Worm (Caenorhabditis elegans) whole organism, L3 larva: Measurements from ENCODE around the gene srsx-9.

Experiments used
- ZK546.5 ChIP-seq: sonication (generic microtip); optimal IDR thresholded peaks from 2 replicates; lab custom pipeline; 2017; ENCODE audit warnings: missing biosample characterization, missing genetic modification characterization
- aly-2 ChIP-seq: fragments of 150-350 bp; optimal IDR thresholded peaks from 2 replicates; lab custom pipeline; 2014; ENCODE audit warnings: missing biosample characterization, missing genetic modification characterization
- ama-1 ChIP-seq: fragments of 150-350 bp; optimal IDR thresholded peaks from 2 replicates; lab custom pipeline; 2018
- ceh-16 ChIP-seq: sonication (generic microtip); optimal IDR thresholded peaks from 2 replicates; lab custom pipeline; 2017; ENCODE audit warnings: missing biosample characterization, missing genetic modification characterization
- ceh-9 ChIP-seq: sonication (generic microtip); optimal IDR thresholded peaks from 2 replicates; lab custom pipeline; 2018; ENCODE audit warnings: missing biosample characterization, missing genetic modification characterization
- daf-12 ChIP-seq: fragments of 150-350 bp; optimal IDR thresholded peaks from 2 replicates; lab custom pipeline; 2014; ENCODE audit warnings: missing biosample characterization, missing genetic modification reagents, missing genetic modification characterization
- egl-27 ChIP-seq: sonication (generic microtip); optimal IDR thresholded peaks from 4 replicates; lab custom pipeline; 2017; ENCODE audit warnings: missing biosample characterization, missing genetic modification reagents, missing genetic modification characterization
- egl-5 ChIP-seq: fragments of 150-350 bp; optimal IDR thresholded peaks from 2 replicates; lab custom pipeline; 2017; ENCODE audit warnings: missing biosample characterization, missing genetic modification reagents, missing genetic modification characterization, inconsistent platforms
- eor-1 ChIP-seq, 2 experiments: fragments of 150-350 bp; optimal IDR thresholded peaks; 2 replicates each; lab custom pipeline; 2014 to 2018; ENCODE audit warnings: missing biosample characterization in 2 of 2, missing genetic modification characterization in 2 of 2
- jun-1 ChIP-seq: fragments of 150-350 bp; optimal IDR thresholded peaks from 2 replicates; lab custom pipeline; 2014; ENCODE audit warnings: missing biosample characterization, missing genetic modification reagents, missing genetic modification characterization
- lin-15B ChIP-seq: fragments of 150-350 bp; optimal IDR thresholded peaks from 2 replicates; lab custom pipeline; 2014; ENCODE audit warnings: missing biosample characterization, missing genetic modification characterization
- lin-39 ChIP-seq: fragments of 150-350 bp; optimal IDR thresholded peaks from 2 replicates; lab custom pipeline; 2018; ENCODE audit warnings: missing biosample characterization, missing genetic modification reagents, missing genetic modification characterization
- lsy-12 ChIP-seq: sonication (generic microtip); optimal IDR thresholded peaks from 2 replicates; lab custom pipeline; 2016; ENCODE audit warnings: mild to moderate bottlenecking, missing genetic modification characterization, missing compliant biosample characterization
- mdl-1 ChIP-seq: fragments of 150-350 bp; optimal IDR thresholded peaks from 2 replicates; lab custom pipeline; 2014; ENCODE audit warnings: missing biosample characterization, missing genetic modification characterization
- mml-1 ChIP-seq: fragments of 150-350 bp; sonication (generic microtip); optimal IDR thresholded peaks from 3 replicates; lab custom pipeline; 2014; ENCODE audit warnings: missing biosample characterization, missing genetic modification characterization
- nhr-11 ChIP-seq: fragments of 150-350 bp; optimal IDR thresholded peaks from 2 replicates; lab custom pipeline; 2014; ENCODE audit warnings: missing biosample characterization, missing genetic modification characterization
- nhr-12 ChIP-seq: fragments of 150-350 bp; optimal IDR thresholded peaks from 2 replicates; lab custom pipeline; 2014; ENCODE audit warnings: missing biosample characterization, missing genetic modification characterization
- nhr-23 ChIP-seq: fragments of 150-350 bp; optimal IDR thresholded peaks from 2 replicates; lab custom pipeline; 2014; ENCODE audit warnings: missing biosample characterization, missing genetic modification reagents, missing genetic modification characterization
- nhr-28 ChIP-seq: fragments of 150-350 bp; optimal IDR thresholded peaks from 2 replicates; lab custom pipeline; 2014; ENCODE audit warnings: missing biosample characterization, missing genetic modification characterization
- nhr-43 ChIP-seq: sonication (generic microtip); optimal IDR thresholded peaks from 2 replicates; lab custom pipeline; 2016; ENCODE audit warnings: mild to moderate bottlenecking, missing genetic modification characterization, missing compliant biosample characterization; ENCODE audit not compliant: poor library complexity, severe bottlenecking
- nhr-67 ChIP-seq: fragments of 150-350 bp; optimal IDR thresholded peaks from 2 replicates; lab custom pipeline; 2014; ENCODE audit warnings: missing biosample characterization, missing genetic modification characterization
- nhr-76 ChIP-seq: fragments of 150-350 bp; sonication (generic microtip); optimal IDR thresholded peaks from 5 replicates; lab custom pipeline; 2014; ENCODE audit warnings: missing biosample characterization, missing genetic modification characterization
- pha-4 ChIP-seq: fragments of 150-350 bp; optimal IDR thresholded peaks from 2 replicates; lab custom pipeline; 2014; ENCODE audit warnings: missing biosample characterization, missing genetic modification reagents, missing genetic modification characterization
- pqm-1 ChIP-seq: fragments of 150-350 bp; optimal IDR thresholded peaks from 2 replicates; lab custom pipeline; 2017; ENCODE audit warnings: missing biosample characterization, missing genetic modification characterization, inconsistent platforms
- sea-2 ChIP-seq: fragments of 150-350 bp; sonication (generic microtip); optimal IDR thresholded peaks from 4 replicates; lab custom pipeline; 2014; ENCODE audit warnings: missing biosample characterization, missing genetic modification reagents, missing genetic modification characterization
- skn-1 ChIP-seq: fragments of 150-350 bp; optimal IDR thresholded peaks from 2 replicates; lab custom pipeline; 2014; ENCODE audit warnings: missing biosample characterization, missing genetic modification characterization
- tbx-2 ChIP-seq: sonication (generic microtip); optimal IDR thresholded peaks from 2 replicates; lab custom pipeline; 2016; ENCODE audit warnings: mild to moderate bottlenecking, missing genetic modification characterization, missing compliant biosample characterization
- unc-39 ChIP-seq: sonication (generic microtip); optimal IDR thresholded peaks from 4 replicates; lab custom pipeline; 2017; ENCODE audit warnings: missing biosample characterization, missing genetic modification characterization
- zag-1 ChIP-seq: fragments of 150-350 bp; optimal IDR thresholded peaks from 2 replicates; lab custom pipeline; 2014; ENCODE audit warnings: missing biosample characterization, missing genetic modification characterization
- ztf-11 ChIP-seq: fragments of 150-350 bp; optimal IDR thresholded peaks from 2 replicates; lab custom pipeline; 2014; ENCODE audit warnings: missing biosample characterization, missing genetic modification characterization
- ztf-4 ChIP-seq: fragments of 150-350 bp; optimal IDR thresholded peaks from 2 replicates; lab custom pipeline; 2014; ENCODE audit warnings: missing biosample characterization, missing genetic modification characterization

The srsx-9 gene

DNA sequence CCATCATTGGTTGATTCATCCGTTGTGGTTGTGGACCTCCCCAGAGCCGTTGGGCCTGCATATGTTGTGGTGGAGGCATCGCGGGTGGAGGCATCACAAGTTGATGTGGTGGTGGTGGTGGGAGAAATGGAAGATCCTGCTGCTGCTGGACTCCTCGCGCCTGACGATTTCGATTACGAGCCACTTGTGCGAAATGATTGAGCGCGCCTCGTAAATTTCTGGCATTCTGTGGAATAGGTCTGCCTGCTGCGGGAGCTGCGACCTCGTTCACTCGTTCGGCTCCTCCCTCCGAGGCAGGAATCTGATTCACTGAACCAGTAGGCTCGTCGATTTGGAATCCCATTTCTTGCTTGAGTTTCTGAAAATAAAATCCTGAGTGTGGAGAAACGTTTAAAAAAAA is 12.2 kb downstream of the srsx-9 start:
- TF ChIP-seq unc-39 (tag; lab: Kevin White, UChicago) (no peak), nhr-43 (tag; lab: Kevin White, UChicago) (no peak), mdl-1 (tag; lab: Kevin White, UChicago) (no peak), ama-1 (lab: Kevin White, UChicago) (no peak), ztf-4 (tag; lab: Kevin White, UChicago) (no peak)

DNA sequence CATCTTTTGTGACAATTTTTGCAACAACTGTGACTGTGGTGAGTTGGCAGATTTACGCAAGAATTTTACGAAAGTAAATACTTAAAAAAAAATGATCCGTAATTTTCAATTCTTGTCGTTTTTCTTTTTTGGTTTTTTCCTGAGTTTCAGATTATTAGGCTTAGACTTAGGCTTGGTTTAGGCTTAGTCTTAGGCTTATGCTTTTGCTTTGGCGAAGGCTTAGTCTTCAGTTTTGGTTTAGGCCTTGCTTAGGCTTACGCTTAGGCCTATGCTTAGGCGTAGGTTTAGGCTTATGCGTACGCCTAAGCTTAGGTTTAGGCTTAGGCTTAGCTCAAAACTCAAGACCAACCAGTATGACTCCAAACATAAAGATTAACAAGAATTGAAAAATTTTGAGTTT is 15.2 kb downstream of the srsx-9 start:
- TF ChIP-seq pqm-1 (no peak), nhr-76 (tag; lab: Kevin White, UChicago) (no peak), lsy-12 (tag; lab: Kevin White, UChicago) (no peak)

DNA sequence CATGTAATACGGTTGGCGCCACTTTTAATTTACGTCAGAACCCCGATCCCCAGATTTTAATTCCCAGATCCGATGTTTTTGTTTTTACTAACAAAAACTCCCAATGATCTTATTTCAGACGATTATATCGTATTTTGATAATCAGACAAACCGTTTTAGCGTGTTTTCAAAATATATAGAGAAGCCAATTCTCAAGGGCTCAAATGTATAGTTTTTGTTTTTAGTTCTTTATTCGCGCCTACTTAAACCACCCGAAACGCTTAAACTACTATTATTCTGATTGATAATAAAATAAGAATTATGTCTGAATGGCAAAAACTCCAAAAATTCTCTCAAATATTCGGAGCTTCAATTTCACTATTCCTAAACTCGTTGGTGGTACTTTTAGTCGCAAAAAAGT is 16.3 kb downstream of the srsx-9 start, which contains the start of gene str-208:
Gene str-208 (plus strand): TSS at position 301 of the 400 bp plus-strand sequence.
- TF ChIP-seq sea-2 (GFP tag; lab: Kevin White, UChicago) (no peak), nhr-12 (tag; lab: Kevin White, UChicago) (no peak), ceh-16 (tag; lab: Kevin White, UChicago) (no peak), tbx-2 (tag; lab: Kevin White, UChicago) (no peak), aly-2 (tag; lab: Kevin White, UChicago) (no peak), nhr-23 (tag; lab: Kevin White, UChicago) (no peak), egl-5 (tag; lab: Kevin White, UChicago) (no peak), lin-39 (tag; lab: Kevin White, UChicago) (no peak), lin-15B (tag; lab: Kevin White, UChicago) (no peak), jun-1 (tag; lab: Kevin White, UChicago) (no peak)

DNA sequence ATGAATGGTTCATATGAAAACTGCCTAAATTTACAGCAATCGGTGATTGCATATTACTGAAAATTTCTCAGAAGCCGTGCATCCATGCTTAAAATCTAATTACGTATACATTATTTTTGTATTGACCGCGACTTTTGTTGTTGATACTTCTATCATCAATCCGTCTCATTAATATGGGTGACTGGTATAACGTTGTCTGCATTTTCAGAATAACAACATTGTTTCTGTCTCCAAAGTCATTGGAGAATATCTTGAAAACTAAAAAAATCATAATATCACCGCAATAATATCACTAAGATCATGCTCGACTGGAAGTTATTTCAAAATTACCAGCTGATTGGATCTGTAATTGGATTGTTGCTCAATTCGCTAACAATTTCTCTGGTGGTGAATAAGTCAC is 21.4 kb downstream of the srsx-9 start, which contains the start of gene str-207:
Gene str-207 (plus strand): TSS at position 301 of the 400 bp plus-strand sequence.
- TF ChIP-seq ztf-4 (tag; lab: Kevin White, UChicago) (no peak), sea-2 (GFP tag; lab: Kevin White, UChicago) (no peak), eor-1 (tag; optimal IDR thresholded peaks at IDR 0.05; lab: Kevin White, UChicago) (no peak), lin-39 (tag; lab: Kevin White, UChicago) (no peak), ama-1 (lab: Kevin White, UChicago) (no peak), ceh-9 (tag; lab: Kevin White, UChicago) (no peak), zag-1 (tag; lab: Kevin White, UChicago) (no peak), daf-12 (tag; lab: Kevin White, UChicago) (no peak), nhr-67 (tag; lab: Kevin White, UChicago) (no peak), nhr-76 (tag; lab: Kevin White, UChicago) (no peak), egl-5 (tag; lab: Kevin White, UChicago) (no peak), mml-1 (no peak), skn-1 (tag; lab: Kevin White, UChicago) (no peak), pqm-1 (no peak), aly-2 (tag; lab: Kevin White, UChicago) (no peak), unc-39 (tag; lab: Kevin White, UChicago) (no peak)

DNA sequence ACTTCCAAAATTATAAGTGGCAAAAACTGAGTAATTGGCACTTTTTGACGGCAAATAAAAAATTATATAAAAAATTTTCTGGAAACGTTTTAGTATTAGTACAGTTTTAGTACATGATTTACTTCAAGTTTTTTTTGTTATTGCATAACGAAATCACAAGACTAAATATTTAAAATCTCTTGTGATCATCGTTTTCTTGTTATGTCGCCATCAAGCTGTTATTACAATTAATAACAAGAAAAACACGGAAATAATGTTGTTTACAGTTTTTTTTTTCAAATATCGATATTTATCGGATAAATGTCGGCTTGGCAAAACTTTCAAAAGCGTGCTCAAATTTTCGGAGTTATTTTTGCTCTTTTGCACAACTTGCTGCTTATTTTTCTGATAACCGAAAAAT is 24.2 kb downstream of the srsx-9 start, which contains the start of gene str-209:
Gene str-209 (plus strand): TSS at position 301 of the 400 bp plus-strand sequence.
- no peak for TF ChIP-seq ZK546.5 (tag; lab: Kevin White, UChicago)
- TF ChIP-seq nhr-43 (tag; lab: Kevin White, UChicago): no peak
- no peak for TF ChIP-seq nhr-28
- no peak for TF ChIP-seq pqm-1
- TF ChIP-seq aly-2 (tag; lab: Kevin White, UChicago): no peak
- TF ChIP-seq nhr-11: no peak
- TF ChIP-seq egl-27 (tag; lab: Kevin White, UChicago): no peak

DNA sequence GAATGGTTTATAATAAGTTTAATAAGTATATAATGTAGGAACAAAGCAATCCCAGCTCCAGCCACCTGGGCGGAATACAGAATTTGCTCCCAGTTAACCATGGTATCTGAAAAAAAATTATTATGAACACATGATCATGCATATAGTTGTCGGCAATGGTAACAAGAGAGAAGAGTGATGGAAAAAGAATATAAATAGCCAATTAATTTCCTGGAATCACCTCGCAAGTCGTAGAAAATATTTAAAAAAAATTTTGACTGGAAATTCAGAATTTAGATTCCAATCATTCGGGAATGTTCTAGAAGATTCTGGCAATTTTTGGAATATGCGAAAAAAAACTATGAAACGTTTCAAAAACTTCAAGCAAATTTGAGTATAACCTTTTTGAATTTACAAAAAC is 28.6 kb downstream of the srsx-9 start, which contains the start of gene str-211:
Gene str-211 (minus strand): TSS at position 101 of the 400 bp plus-strand sequence.
- TF ChIP-seq nhr-12 (tag; lab: Kevin White, UChicago) (no peak), ztf-11 (tag; lab: Kevin White, UChicago) (no peak), pha-4 (tag; lab: Kevin White, UChicago) (no peak), nhr-11 (no peak)
